Worm (Caenorhabditis elegans) whole organism, L1 larva: Measurements from ENCODE around the gene ascc-1.

ENCODE experiments used
- C04F5.9 ChIP-seq: sonication (generic microtip); optimal IDR thresholded peaks from 2 replicates; lab custom pipeline; 2016; ENCODE audit warnings: missing genetic modification characterization, missing compliant biosample characterization
- blmp-1 ChIP-seq: fragments of 150-350 bp; optimal IDR thresholded peaks from 2 replicates; lab custom pipeline; 2014; ENCODE audit warnings: missing biosample characterization, missing genetic modification characterization
- egl-27 ChIP-seq, 2 experiments: fragments of 150-350 bp in 1 of 2; sonication (generic microtip); optimal IDR thresholded peaks; 3 replicates each; lab custom pipeline; 2017 to 2018; ENCODE audit warnings: missing biosample characterization in 2 of 2, missing genetic modification characterization in 2 of 2, missing genetic modification reagents in 2 of 2
- mdl-1 ChIP-seq, 2 experiments: fragments of 150-350 bp; optimal IDR thresholded peaks; 2 replicates each; lab custom pipeline; 2014 to 2017; ENCODE audit warnings: missing biosample characterization in 2 of 2, missing genetic modification characterization in 2 of 2, inconsistent platforms in 1 of 2
- nhr-237 ChIP-seq: fragments of 150-350 bp; optimal IDR thresholded peaks from 2 replicates; lab custom pipeline; 2014; ENCODE audit warnings: missing biosample characterization, missing genetic modification characterization
- skn-1 ChIP-seq: fragments of 150-350 bp; optimal IDR thresholded peaks from 2 replicates; lab custom pipeline; 2014; ENCODE audit warnings: missing biosample characterization, missing genetic modification characterization
- sox-4 ChIP-seq: sonication (generic microtip); optimal IDR thresholded peaks from 2 replicates; lab custom pipeline; 2016; ENCODE audit warnings: missing genetic modification characterization, missing compliant biosample characterization
- xbp-1 ChIP-seq: sonication (generic microtip); optimal IDR thresholded peaks from 2 replicates; lab custom pipeline; 2016; ENCODE audit warnings: missing genetic modification characterization, missing compliant biosample characterization
- ztf-11 ChIP-seq, 2 experiments: sonication (generic microtip); optimal IDR thresholded peaks; 2 replicates each; lab custom pipeline; 2016 to 2017; ENCODE audit warnings: missing genetic modification characterization in 2 of 2, missing biosample characterization in 1 of 2, missing compliant biosample characterization in 1 of 2

ce11 chrII:68757-69156, 11.3 kb downstream of the ascc-1 start:
- TF ChIP-seq mdl-1 (tag; optimal IDR thresholded peaks at IDR 0.05; lab: Kevin White, UChicago), result no peak
- TF ChIP-seq egl-27 (tag; optimal IDR thresholded peaks at IDR 0.05; lab: Kevin White, UChicago), result no peak
- no peak for TF ChIP-seq ztf-11 (tag; optimal IDR thresholded peaks at IDR 0.05; lab: Kevin White, UChicago)
- TF ChIP-seq blmp-1 (tag; lab: Kevin White, UChicago), result peak; percentile 72
- TF ChIP-seq C04F5.9 (tag; lab: Kevin White, UChicago), result no peak
- TF ChIP-seq skn-1 (tag; lab: Kevin White, UChicago), result no peak
- TF ChIP-seq nhr-237, result no peak
- TF ChIP-seq xbp-1 (tag; lab: Kevin White, UChicago), result no peak
- no peak for TF ChIP-seq sox-4 (tag; lab: Kevin White, UChicago)
